Worm (Caenorhabditis elegans): ENCODE measurements around the gene C11D2.7.

DNA sequence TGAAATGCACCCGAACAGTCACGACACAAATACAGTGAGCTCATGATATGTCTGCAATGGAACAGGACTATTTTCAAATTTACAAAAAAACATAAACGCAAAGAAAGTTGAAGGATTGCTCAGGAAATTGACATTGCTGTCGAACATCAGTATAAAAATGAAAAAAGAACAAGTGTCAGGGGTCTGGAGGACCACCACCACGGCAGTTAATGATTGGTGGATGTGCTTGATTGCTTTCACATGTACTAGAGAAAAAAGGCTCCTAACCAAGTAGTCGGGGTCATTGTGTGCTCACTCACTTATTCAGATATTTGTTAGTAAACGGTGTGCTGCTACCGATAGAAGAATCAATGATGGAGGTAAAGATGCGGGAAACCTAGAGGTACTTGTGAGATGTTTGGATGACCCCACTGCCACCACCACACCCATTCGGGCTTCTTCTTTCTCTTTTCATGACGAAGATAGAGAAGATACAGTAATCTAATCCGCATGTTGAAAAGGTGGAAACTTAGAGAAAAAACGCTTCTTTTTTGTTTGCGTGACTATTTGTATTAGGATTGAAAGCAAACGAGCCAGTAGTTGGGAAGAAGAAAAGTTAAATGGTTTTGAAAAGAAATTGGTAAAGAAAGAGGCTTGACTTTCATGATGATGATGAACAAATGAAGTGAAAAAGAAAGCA, 27.8 kb downstream of the C11D2.7 start, which contains the start of gene M03D4.4:
- TF ChIP-seq pqm-1 (tag; optimal IDR thresholded peaks at IDR 0.05) (no peak), nhr-237 (tag; optimal IDR thresholded peaks at IDR 0.05) (no peak), nhr-12 (tag; optimal IDR thresholded peaks at IDR 0.05) (no peak), mep-1 (tag; optimal IDR thresholded peaks at IDR 0.05) (no peak)

All from whole organism, L1 larva.